Fruit fly (Drosophila melanogaster): Measurements from ENCODE around the gene Myt1.

Myt1 gene

DNA sequence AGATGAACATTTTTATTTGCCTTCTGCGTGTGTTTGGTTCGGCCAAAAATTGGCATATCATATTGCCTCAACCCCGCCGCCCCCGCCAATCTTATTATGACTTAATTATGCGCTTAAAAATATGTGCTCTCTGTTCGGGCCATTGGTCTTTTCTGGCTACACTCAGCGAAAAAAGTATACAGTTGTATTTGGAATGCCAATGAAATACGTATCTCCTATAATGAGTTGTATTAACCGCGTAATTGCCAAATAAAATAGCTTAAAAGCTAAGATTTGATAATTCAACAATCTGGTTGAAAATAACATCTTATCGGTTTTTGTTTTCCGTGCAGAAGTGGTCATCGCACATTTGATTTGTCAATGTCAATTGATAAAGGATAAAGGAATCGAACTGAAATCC lies 40.6 kb upstream of the Myt1 start (continued):
- TF ChIP-seq mam (GFP tag; optimal IDR thresholded peaks at IDR 0.05), result peak; percentile 30
- no peak for TF ChIP-seq NC2α (GFP tag; optimal IDR thresholded peaks at IDR 0.05)
- TF ChIP-seq dysf (GFP tag; IDR thresholded peaks at IDR 0.05), result peak; percentile 33; the same call in 1 of the 3 replicates
- no peak for TF ChIP-seq zen (tag; optimal IDR thresholded peaks at IDR 0.05)
- no peak for TF ChIP-seq CG15696 (tag; optimal IDR thresholded peaks at IDR 0.05)
- peak; percentile 7 for TF ChIP-seq lilli (GFP tag; optimal IDR thresholded peaks at IDR 0.05)
- TF ChIP-seq CG14667 (GFP tag; IDR thresholded peaks at IDR 0.05), result no peak
- peak; percentile 19 for TF ChIP-seq PHDP (tag; optimal IDR thresholded peaks at IDR 0.05)
- peak; percentile 28 for TF ChIP-seq Xbp1 (GFP tag; optimal IDR thresholded peaks at IDR 0.05)
- TF ChIP-seq CG43689 (GFP tag; IDR thresholded peaks at IDR 0.05), result no peak
- TF ChIP-seq Meics (GFP tag; optimal IDR thresholded peaks at IDR 0.05), result peak; percentile 3
- TF ChIP-seq CG8290 (GFP tag; optimal IDR thresholded peaks at IDR 0.05), result no peak
- TF ChIP-seq CG8290 (tag; optimal IDR thresholded peaks at IDR 0.05), result peak in 1 of 2 experiments; percentile 40
- TF ChIP-seq so (GFP tag; IDR thresholded peaks at IDR 0.05), result peak; percentile 23; the same call in 1 of the 3 replicates
- 0 out of 2 replicates have a peak, but pooled peaks have one; percentile 33 for TF ChIP-seq slbo (GFP tag; IDR thresholded peaks at IDR 0.05)
- 0 out of 3 replicates have a peak, but pooled peaks have one; percentile 33 for TF ChIP-seq row (GFP tag; IDR thresholded peaks at IDR 0.05)
- peak; percentile 7 for TF ChIP-seq grau (tag; optimal IDR thresholded peaks at IDR 0.05)
- peak; percentile 18 for TF ChIP-seq CG11504 (tag; optimal IDR thresholded peaks at IDR 0.05)
- TF ChIP-seq nmo (GFP tag; optimal IDR thresholded peaks at IDR 0.05), result peak; percentile 10
- peak; percentile 30 for TF ChIP-seq CG2678 (tag; optimal IDR thresholded peaks at IDR 0.05)
- TF ChIP-seq CG9932 (GFP tag; IDR thresholded peaks at IDR 0.05), result peak; percentile 30; the same call in 1 of the 2 replicates
- TF ChIP-seq CG14014 (GFP tag; IDR thresholded peaks at IDR 0.05), result 0 out of 2 replicates have a peak, but pooled peaks have one; percentile 5
- peak; percentile 38 for TF ChIP-seq CG1603 (tag; optimal IDR thresholded peaks at IDR 0.05)
- TF ChIP-seq CG30020 (tag; optimal IDR thresholded peaks at IDR 0.05), result no peak
- no peak for TF ChIP-seq pan (optimal IDR thresholded peaks at IDR 0.05)
- TF ChIP-seq pan (GFP tag; optimal IDR thresholded peaks at IDR 0.05 in 1 of 2, IDR thresholded peaks at IDR 0.05 in 1 of 2), result no peak
- no peak for TF ChIP-seq ttk (GFP tag; IDR thresholded peaks at IDR 0.05)
- TF ChIP-seq CG11398 (GFP tag; optimal IDR thresholded peaks at IDR 0.05), result no peak
- TF ChIP-seq Ets65A (GFP tag), result peak; percentile 87

DNA sequence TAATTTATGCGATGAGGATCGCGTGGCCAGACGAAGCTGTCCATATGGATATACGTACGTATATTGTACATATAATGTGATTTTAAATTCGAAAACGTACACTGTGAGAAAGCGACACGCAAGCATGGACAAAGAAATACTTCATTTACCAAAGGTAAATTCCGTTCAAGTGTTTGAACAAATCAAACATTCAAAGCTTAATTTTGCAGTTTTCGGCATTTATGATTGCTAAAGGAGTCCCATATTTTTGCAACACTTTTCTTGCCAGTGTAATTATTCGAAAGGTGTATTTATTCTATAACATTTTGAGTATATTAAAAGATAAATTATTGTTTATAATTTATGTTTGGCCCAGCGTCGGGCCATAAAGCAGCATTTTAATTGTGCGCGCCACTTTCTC lies 39.9 kb upstream of the Myt1 start:
- TF ChIP-seq Ada2b (GFP tag; IDR thresholded peaks at IDR 0.05) (peak; percentile 51), CG12155 (GFP tag; optimal IDR thresholded peaks at IDR 0.05) (peak; percentile 35), CG13287 (GFP tag; IDR thresholded peaks at IDR 0.05; ENCODE audit: partially characterized antibody) (no peak), CG7987 (GFP tag; optimal IDR thresholded peaks at IDR 0.05) (no peak), CG10462 (GFP tag; optimal IDR thresholded peaks at IDR 0.05) (no peak), CG14014 (GFP tag; IDR thresholded peaks at IDR 0.05) (peak; percentile 36; the same call in 1 of the 2 replicates), knrl (GFP tag; IDR thresholded peaks at IDR 0.05; ENCODE audit: partially characterized antibody) (no peak), dm (GFP tag; optimal IDR thresholded peaks at IDR 0.05) (no peak), yki (optimal IDR thresholded peaks at IDR 0.05) (no peak), CG11696 (GFP tag; IDR thresholded peaks at IDR 0.05) (no peak), nmo (GFP tag; optimal IDR thresholded peaks at IDR 0.05) (peak; percentile 47), Lim3 (GFP tag; IDR thresholded peaks at IDR 0.05) (no peak), nerfin-1 (tag; optimal IDR thresholded peaks at IDR 0.05) (no peak), CG13424 (tag; optimal IDR thresholded peaks at IDR 0.05) (peak; percentile 43), CG9932 (GFP tag; IDR thresholded peaks at IDR 0.05) (peak; percentile 56; the same call in 1 of the 2 replicates), unpg (GFP tag; optimal IDR thresholded peaks at IDR 0.05) (peak; percentile 44), Pdp1 (GFP tag; optimal IDR thresholded peaks at IDR 0.05) (peak; percentile 9 to 41), h (optimal IDR thresholded peaks at IDR 0.05) (no peak), CG2116 (GFP tag; optimal IDR thresholded peaks at IDR 0.05) (no peak), cad (GFP tag; optimal IDR thresholded peaks at IDR 0.05) (no peak), Stat92E (GFP tag; optimal IDR thresholded peaks at IDR 0.05) (no peak), scrt (GFP tag; optimal IDR thresholded peaks at IDR 0.05) (no peak), CG8388 (GFP tag; optimal IDR thresholded peaks at IDR 0.05) (peak; percentile 1), prd (optimal IDR thresholded peaks at IDR 0.05) (no peak), prd (GFP tag; IDR thresholded peaks at IDR 0.05) (peak; percentile 47; the same call in 2 of the 3 replicates), Abd-B (GFP tag; optimal IDR thresholded peaks at IDR 0.05) (peak; percentile 18), dan (GFP tag; IDR thresholded peaks at IDR 0.05) (no peak)

Data from whole organism, embryonic.